Worm (Caenorhabditis elegans) whole organism, midembryonic: ENCODE measurements around the gene T01C3.3.

Source experiments
- T22C8.4 ChIP-seq: fragments of 200-800 bp; sonication (Bioruptor generic); IDR thresholded peaks from 2 replicates; pipeline ENCODE4 v1.3.6; 2022; ENCODE audit warnings: missing genetic modification characterization, missing compliant biosample characterization
- klf-2 ChIP-seq: fragments of 200-800 bp; sonication (Bioruptor generic); conservative IDR thresholded peaks from 2 replicates; pipeline ENCODE4 v1.3.6; 2022; ENCODE audit warnings: missing genetic modification reagents, missing genetic modification characterization, missing compliant biosample characterization
- med-1 ChIP-seq: sonication (generic microtip); optimal IDR thresholded peaks from 2 replicates; lab custom pipeline; 2017; ENCODE audit warnings: missing genetic modification characterization, mild to moderate bottlenecking, missing compliant biosample characterization, antibody characterized with exemption, missing genetic modification reagents; ENCODE audit not compliant: insufficient read depth
- tab-1 ChIP-seq: fragments of 200-800 bp; sonication (Bioruptor generic); IDR thresholded peaks from 2 replicates; pipeline ENCODE4 v1.3.6; 2022; ENCODE audit warnings: missing genetic modification characterization, missing compliant biosample characterization
- ztf-29 ChIP-seq: fragments of 200-800 bp; sonication (Bioruptor generic); IDR thresholded peaks from 2 replicates; pipeline ENCODE4 v1.3.6; 2022; ENCODE audit warnings: missing genetic modification reagents, missing genetic modification characterization, missing compliant biosample characterization

DNA sequence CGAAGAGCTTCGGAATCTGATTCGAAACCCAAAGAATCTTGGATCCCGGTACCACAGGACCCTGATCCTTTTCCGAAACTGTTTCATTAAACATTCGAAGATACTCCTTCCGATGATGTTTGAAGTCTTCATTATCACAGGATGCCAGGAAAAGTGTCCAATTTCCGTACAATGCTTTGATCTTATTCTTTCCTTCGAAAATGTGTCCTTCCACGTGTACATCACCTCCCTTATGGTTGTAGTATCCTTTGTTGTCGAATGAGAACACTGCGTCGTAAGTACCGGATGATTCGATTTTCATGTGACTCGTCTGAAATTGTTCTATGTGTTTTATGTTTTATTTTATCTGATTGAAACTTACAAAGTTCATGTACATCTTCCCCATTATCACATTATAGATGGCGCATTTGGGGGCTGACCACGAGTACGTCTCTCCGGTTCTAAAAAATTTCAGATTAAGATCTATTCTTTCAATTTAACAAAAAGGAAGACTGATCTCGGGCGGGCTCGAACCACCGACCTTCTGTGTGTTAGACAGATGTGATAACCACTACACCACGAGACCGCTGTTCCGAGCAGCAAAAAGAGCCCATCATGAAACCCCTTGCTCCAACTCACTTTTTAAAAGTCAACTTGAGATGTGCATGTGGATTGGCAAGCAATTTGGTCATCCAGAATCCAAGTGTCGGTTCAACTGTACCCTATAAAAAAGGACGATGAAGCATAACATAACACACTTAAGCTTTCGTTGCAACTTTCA is 20.2 kb upstream of the T01C3.3 start:
- TF ChIP-seq klf-2 (GFP tag; lab: Robert Waterston, UW) (no peak), ztf-29 (GFP tag; lab: Robert Waterston, UW) (no peak), T22C8.4 (GFP tag; lab: Robert Waterston, UW) (no peak), med-1 (GFP tag; lab: Kevin White, UChicago) (no peak), tab-1 (no peak)
